Fruit fly (Drosophila melanogaster): ENCODE data around the gene amd.

- TF ChIP-seq h (GFP tag; optimal IDR thresholded peaks at IDR 0.05) (no peak), tai (GFP tag; optimal IDR thresholded peaks at IDR 0.05) (no peak), GATAd (GFP tag; optimal IDR thresholded peaks at IDR 0.05) (no peak)
These were observed 1.8 kb downstream of the amd start for dm6 chr2L:19111729-19112128.
